Fruit fly (Drosophila melanogaster): ENCODE data around the gene CG42834.

CG42834 gene

DNA sequence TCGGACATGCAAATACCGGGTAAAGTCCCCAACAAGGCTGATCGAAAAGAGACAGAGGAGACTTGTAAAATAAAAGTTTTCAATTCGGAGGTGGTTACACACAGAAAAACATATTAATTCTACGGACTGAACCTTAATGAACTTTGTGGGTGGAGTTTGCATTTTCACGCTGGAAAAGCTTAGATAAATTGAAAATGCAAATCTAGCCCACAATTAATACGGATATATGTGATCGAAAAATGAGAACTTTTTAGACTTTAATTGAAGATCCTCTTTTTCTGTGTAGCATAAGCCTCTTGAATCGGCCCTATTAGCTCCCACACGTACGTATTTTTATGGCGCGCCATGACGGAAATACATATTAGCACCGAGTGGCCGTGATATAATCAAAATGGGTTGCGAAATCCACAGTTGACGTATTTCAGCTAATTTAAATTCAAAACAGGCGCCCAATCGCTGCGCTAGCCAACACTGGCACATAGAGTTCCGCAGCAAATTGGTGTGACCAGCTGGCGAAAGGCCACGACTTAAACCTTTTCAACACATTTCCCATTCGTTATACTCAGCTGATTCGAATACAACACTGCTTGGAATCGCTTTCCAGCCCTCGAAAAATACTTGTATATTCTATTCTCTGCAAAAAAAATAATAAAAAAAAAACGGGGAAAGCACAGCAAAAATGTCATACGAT, 33.1 kb upstream of the CG42834 start (continued):
- TF ChIP-seq CG8944 (GFP tag; optimal IDR thresholded peaks at IDR 0.05) (peak; percentile 56), tll (GFP tag; optimal IDR thresholded peaks at IDR 0.05) (no peak), dmrt11E (tag; optimal IDR thresholded peaks at IDR 0.05) (peak; percentile 16), BEAF-32 (GFP tag; optimal IDR thresholded peaks at IDR 0.05) (peak; percentile 53), ttk (GFP tag; IDR thresholded peaks at IDR 0.05) (peak; percentile 35; the same call in 1 of the 2 replicates), Hey (tag; optimal IDR thresholded peaks at IDR 0.05) (no peak), Blimp-1 (GFP tag; optimal IDR thresholded peaks at IDR 0.05) (peak; percentile 21), CG10209 (GFP tag; optimal IDR thresholded peaks at IDR 0.05) (no peak), MBD-R2 (GFP tag; IDR thresholded peaks at IDR 0.05) (peak; percentile 80), CG10565 (GFP tag; optimal IDR thresholded peaks at IDR 0.05) (no peak), Hr39 (optimal IDR thresholded peaks at IDR 0.05) (no peak), onecut (GFP tag; IDR thresholded peaks at IDR 0.05) (no peak), Stat92E (GFP tag; optimal IDR thresholded peaks at IDR 0.05) (no peak), CG17568 (GFP tag; optimal IDR thresholded peaks at IDR 0.05) (no peak), CG18764 (GFP tag; optimal IDR thresholded peaks at IDR 0.05) (peak; percentile 4), CG12104 (GFP tag; optimal IDR thresholded peaks at IDR 0.05) (peak; percentile 37), Fer2 (tag; optimal IDR thresholded peaks at IDR 0.05) (peak; percentile 3), Deaf1 (tag; optimal IDR thresholded peaks at IDR 0.05) (peak; percentile 18), gsb (GFP tag; IDR thresholded peaks at IDR 0.05) (peak; percentile 46; the same call in 1 of the 2 replicates), HLHmδ (GFP tag; optimal IDR thresholded peaks at IDR 0.05) (peak; percentile 31), Myb (GFP tag; optimal IDR thresholded peaks at IDR 0.05) (peak; percentile 81), CG43689 (GFP tag; IDR thresholded peaks at IDR 0.05) (no peak), run (tag; optimal IDR thresholded peaks at IDR 0.05) (no peak), repo (GFP tag; optimal IDR thresholded peaks at IDR 0.05) (peak; percentile 58), CG10654 (GFP tag; optimal IDR thresholded peaks at IDR 0.05) (peak; percentile 10), CG12659 (GFP tag; optimal IDR thresholded peaks at IDR 0.05) (peak; percentile 81), CG18262 (tag; optimal IDR thresholded peaks at IDR 0.05) (peak; percentile 28), Ssrp (tag; optimal IDR thresholded peaks at IDR 0.05) (no peak), dan (GFP tag; IDR thresholded peaks at IDR 0.05) (no peak), CG11504 (tag; optimal IDR thresholded peaks at IDR 0.05) (peak; percentile 71), CG10147 (GFP tag; optimal IDR thresholded peaks at IDR 0.05) (no peak), pzg (GFP tag; optimal IDR thresholded peaks at IDR 0.05) (peak; percentile 96), shn (GFP tag; optimal IDR thresholded peaks at IDR 0.05) (peak; percentile 22), prd (optimal IDR thresholded peaks at IDR 0.05) (no peak), prd (GFP tag; IDR thresholded peaks at IDR 0.05) (0 out of 3 replicates have a peak, but pooled peaks have one; percentile 51), CG13775 (GFP tag; optimal IDR thresholded peaks at IDR 0.05) (peak; percentile 38), sqz (GFP tag; optimal IDR thresholded peaks at IDR 0.05) (peak; percentile 93), PHDP (tag; optimal IDR thresholded peaks at IDR 0.05) (peak; percentile 34), ewg (GFP tag; optimal IDR thresholded peaks at IDR 0.05) (peak; percentile 44), H2.0 (GFP tag; IDR thresholded peaks at IDR 0.05) (no peak), zen (tag; optimal IDR thresholded peaks at IDR 0.05) (peak; percentile 21), fd64A (GFP tag; optimal IDR thresholded peaks at IDR 0.05) (no peak), CG12744 (GFP tag; optimal IDR thresholded peaks at IDR 0.05) (peak; percentile 49), CG3726 (GFP tag; IDR thresholded peaks at IDR 0.05) (no peak), hkb (optimal IDR thresholded peaks at IDR 0.05) (peak; percentile 43), hkb (GFP tag; IDR thresholded peaks at IDR 0.05) (peak; percentile 52; the same call in 1 of the 2 replicates), Rfx (GFP tag; IDR thresholded peaks at IDR 0.05) (peak; percentile 70), CG10431 (GFP tag; optimal IDR thresholded peaks at IDR 0.05) (peak; percentile 4), Sox100B (GFP tag; optimal IDR thresholded peaks at IDR 0.05) (peak; percentile 33)
